Fruit fly (Drosophila melanogaster) whole organism, embryonic: ENCODE results near the gene pit.

Experiments
- Abd-B ChIP-seq: fragments of 200-800 bp; sonication (Bioruptor generic); optimal IDR thresholded peaks from 2 replicates; lab custom pipeline; 2018; ENCODE audit warnings: missing biosample characterization, mild to moderate bottlenecking, missing genetic modification characterization, moderate library complexity
- Aef1 ChIP-seq: fragments of 200-800 bp; sonication (Bioruptor generic); IDR thresholded peaks from 3 replicates; pipeline ENCODE4 v1.3.6; 2022; ENCODE audit warnings: missing biosample characterization, missing genetic modification characterization
- Asciz ChIP-seq: fragments of 200-800 bp; sonication (Bioruptor generic); optimal IDR thresholded peaks from 2 replicates; lab custom pipeline; 2017; ENCODE audit warnings: missing biosample characterization, mild to moderate bottlenecking, missing genetic modification characterization, missing genetic modification reagents
- Bdp1 ChIP-seq: fragments of 200-800 bp; sonication (Bioruptor generic); optimal IDR thresholded peaks from 3 replicates; lab custom pipeline; 2016; ENCODE audit warnings: missing biosample characterization, missing genetic modification characterization
- CG10267 ChIP-seq: fragments of 200-800 bp; sonication (Bioruptor generic); optimal IDR thresholded peaks from 2 replicates; lab custom pipeline; 2018; ENCODE audit warnings: missing biosample characterization, mild to moderate bottlenecking, missing genetic modification characterization, moderate library complexity
- CG10462 ChIP-seq: fragments of 200-800 bp; sonication (Bioruptor generic); optimal IDR thresholded peaks from 2 replicates; lab custom pipeline; 2016; ENCODE audit warnings: missing biosample characterization, missing genetic modification characterization
- CG11085 ChIP-seq: fragments of 200-800 bp; sonication (Bioruptor generic); IDR thresholded peaks from 2 replicates; pipeline ENCODE4 v1.3.6; 2022; ENCODE audit warnings: missing biosample characterization, missing genetic modification characterization
- CG11093 ChIP-seq: fragments of 200-800 bp; sonication (Bioruptor generic); IDR thresholded peaks from 3 replicates; pipeline ENCODE4 v1.3.6; 2022; ENCODE audit warnings: missing biosample characterization, missing genetic modification characterization
- CG11456 ChIP-seq: fragments of 200-800 bp; sonication (Bioruptor generic); IDR thresholded peaks from 3 replicates; pipeline ENCODE4 v1.3.6; 2022; ENCODE audit warnings: missing biosample characterization, missing genetic modification characterization
- CG12155 ChIP-seq: fragments of 200-800 bp; sonication (Bioruptor generic); optimal IDR thresholded peaks from 3 replicates; lab custom pipeline; 2016; ENCODE audit warnings: missing biosample characterization, missing genetic modification characterization
- CG13424 ChIP-seq: fragments of 200-800 bp; sonication (Bioruptor generic); optimal IDR thresholded peaks from 2 replicates; lab custom pipeline; 2019; ENCODE audit warnings: missing biosample characterization, mild to moderate bottlenecking, missing genetic modification characterization, moderate library complexity
- CG15479 ChIP-seq: fragments of 200-800 bp; sonication (Bioruptor generic); optimal IDR thresholded peaks from 3 replicates; lab custom pipeline; 2019; ENCODE audit warnings: missing biosample characterization, mild to moderate bottlenecking, missing genetic modification characterization, moderate library complexity
- CG16815 ChIP-seq: fragments of 200-800 bp; sonication (Bioruptor generic); optimal IDR thresholded peaks from 3 replicates; lab custom pipeline; 2017; ENCODE audit warnings: missing biosample characterization, mild to moderate bottlenecking, missing genetic modification characterization
- CG17829 ChIP-seq: fragments of 200-800 bp; optimal IDR thresholded peaks from 2 replicates; lab custom pipeline; 2019; ENCODE audit warnings: missing biosample characterization, mild to moderate bottlenecking, missing genetic modification characterization, moderate library complexity
- CG1792 ChIP-seq: fragments of 200-800 bp; sonication (Bioruptor generic); optimal IDR thresholded peaks from 2 replicates; lab custom pipeline; 2016; ENCODE audit warnings: missing biosample characterization, missing genetic modification characterization
- CG32772 ChIP-seq: fragments of 200-800 bp; sonication (Bioruptor generic); IDR thresholded peaks from 2 replicates; pipeline ENCODE4 v1.3.6; 2022; ENCODE audit warnings: missing biosample characterization, missing genetic modification characterization
- CG3726 ChIP-seq: fragments of 200-800 bp; sonication (Bioruptor generic); IDR thresholded peaks from 3 replicates; pipeline ENCODE4, ENCODE4 v1.3.6; 2022; ENCODE audit warnings: missing biosample characterization, missing genetic modification characterization
- CG7372 ChIP-seq: fragments of 200-800 bp; sonication (Bioruptor generic); IDR thresholded peaks from 2 replicates; pipeline ENCODE4 v1.3.6; 2022; ENCODE audit warnings: missing biosample characterization, missing genetic modification characterization
- CG7987 ChIP-seq: fragments of 200-800 bp; sonication (Bioruptor generic); optimal IDR thresholded peaks from 2 replicates; lab custom pipeline; 2018; ENCODE audit warnings: missing biosample characterization, mild to moderate bottlenecking, missing genetic modification characterization, moderate library complexity
- CG9727 ChIP-seq: fragments of 200-800 bp; sonication (Bioruptor generic); optimal IDR thresholded peaks from 3 replicates; lab custom pipeline; 2017; ENCODE audit warnings: missing biosample characterization, mild to moderate bottlenecking, missing genetic modification characterization
- Camta ChIP-seq: fragments of 200-800 bp; sonication (Bioruptor generic); optimal IDR thresholded peaks from 2 replicates; lab custom pipeline; 2016; ENCODE audit warnings: missing biosample characterization, missing genetic modification characterization
- Dbx ChIP-seq: fragments of 200-800 bp; sonication (Bioruptor generic); IDR thresholded peaks from 3 replicates; pipeline ENCODE4 v1.3.6; 2022; ENCODE audit warnings: missing biosample characterization, missing genetic modification characterization
- Deaf1 ChIP-seq: fragments of 200-800 bp; optimal IDR thresholded peaks from 3 replicates; lab custom pipeline; 2019; ENCODE audit warnings: missing biosample characterization, mild to moderate bottlenecking, missing genetic modification characterization, moderate library complexity
- Dek ChIP-seq: fragments of 200-800 bp; sonication (Bioruptor generic); optimal IDR thresholded peaks from 3 replicates; lab custom pipeline; 2019; ENCODE audit warnings: missing biosample characterization, mild to moderate bottlenecking, missing genetic modification characterization, moderate library complexity
- Dip3 ChIP-seq: fragments of 200-800 bp; sonication (Bioruptor generic); optimal IDR thresholded peaks from 3 replicates; lab custom pipeline; 2016; ENCODE audit warnings: missing biosample characterization, missing genetic modification characterization
- Dp ChIP-seq: fragments of 200-800 bp; sonication (Bioruptor generic); optimal IDR thresholded peaks from 2 replicates; lab custom pipeline; 2018; ENCODE audit warnings: missing biosample characterization, mild to moderate bottlenecking, missing genetic modification characterization, moderate library complexity
- Hmx ChIP-seq: fragments of 200-800 bp; sonication (Bioruptor generic); optimal IDR thresholded peaks from 2 replicates; lab custom pipeline; 2016; ENCODE audit warnings: missing biosample characterization, missing genetic modification characterization
- Hr51 ChIP-seq, 2 experiments: fragments of 200-800 bp; sonication (Bioruptor generic); optimal IDR thresholded peaks; 2 replicates in 1 of 2; 3 replicates in 1 of 2; lab custom pipeline; 2016 to 2018; ENCODE audit warnings: missing biosample characterization in 2 of 2, missing genetic modification characterization in 2 of 2, mild to moderate bottlenecking in 1 of 2, moderate library complexity in 1 of 2
- Kr ChIP-seq: fragments of 200-800 bp; sonication (Bioruptor generic); optimal IDR thresholded peaks from 2 replicates; lab custom pipeline; 2017; ENCODE audit warnings: missing biosample characterization, mild to moderate bottlenecking, missing genetic modification characterization
- Myb ChIP-seq: fragments of 200-800 bp; sonication (Bioruptor generic); optimal IDR thresholded peaks from 2 replicates; lab custom pipeline; 2016; ENCODE audit warnings: missing biosample characterization, missing genetic modification characterization
- PHDP ChIP-seq: fragments of 200-800 bp; sonication (Bioruptor generic); optimal IDR thresholded peaks from 3 replicates; lab custom pipeline; 2018; ENCODE audit warnings: missing biosample characterization, mild to moderate bottlenecking, missing genetic modification characterization, moderate library complexity
- Side ChIP-seq: fragments of 200-800 bp; sonication (Bioruptor generic); optimal IDR thresholded peaks from 2 replicates; lab custom pipeline; 2016; ENCODE audit warnings: missing biosample characterization, missing genetic modification characterization
- Six4 ChIP-seq: fragments of 200-800 bp; sonication (Bioruptor generic); optimal IDR thresholded peaks from 2 replicates; lab custom pipeline; 2016; ENCODE audit warnings: missing biosample characterization, missing genetic modification characterization
- Ssrp ChIP-seq: fragments of 200-800 bp; sonication (Bioruptor generic); optimal IDR thresholded peaks from 2 replicates; lab custom pipeline; 2018; ENCODE audit warnings: missing biosample characterization, mild to moderate bottlenecking, missing genetic modification characterization, moderate library complexity
- Taf1 ChIP-seq: fragments of 200-800 bp; sonication (Bioruptor generic); IDR thresholded peaks from 2 replicates; pipeline ENCODE4 v1.3.6; 2022; ENCODE audit warnings: missing biosample characterization, missing genetic modification characterization
- ac ChIP-seq: fragments of 200-800 bp; sonication (Bioruptor generic); optimal IDR thresholded peaks from 3 replicates; lab custom pipeline; 2017; ENCODE audit warnings: missing biosample characterization, mild to moderate bottlenecking, missing genetic modification characterization
- bigmax ChIP-seq: fragments of 200-800 bp; sonication (Bioruptor generic); optimal IDR thresholded peaks from 2 replicates; lab custom pipeline; 2018; ENCODE audit warnings: missing biosample characterization, mild to moderate bottlenecking, missing genetic modification characterization
- croc ChIP-seq: fragments of 200-800 bp; sonication (Bioruptor generic); conservative IDR thresholded peaks from 3 replicates; pipeline ENCODE4 v1.3.6; 2022; ENCODE audit warnings: missing biosample characterization, missing genetic modification characterization
- crol ChIP-seq: fragments of 200-800 bp; sonication (Bioruptor generic); IDR thresholded peaks from 2 replicates; pipeline ENCODE4 v1.3.6; 2022; ENCODE audit warnings: missing biosample characterization, missing genetic modification characterization
- dan ChIP-seq: fragments of 200-800 bp; sonication (Bioruptor generic); IDR thresholded peaks from 2 replicates; pipeline ENCODE4 v1.3.6; 2022; ENCODE audit warnings: missing biosample characterization, missing genetic modification characterization
- dysf ChIP-seq: fragments of 200-800 bp; sonication (Bioruptor generic); IDR thresholded peaks from 3 replicates; pipeline ENCODE4 v1.3.6; 2022; ENCODE audit warnings: missing biosample characterization, missing genetic modification characterization
- grau ChIP-seq: fragments of 200-800 bp; optimal IDR thresholded peaks from 3 replicates; lab custom pipeline; 2019; ENCODE audit warnings: missing biosample characterization, mild to moderate bottlenecking, missing genetic modification characterization, moderate library complexity
- hbn ChIP-seq: fragments of 200-800 bp; sonication (Bioruptor generic); IDR thresholded peaks from 2 replicates; pipeline ENCODE4 v1.3.6; 2022; ENCODE audit warnings: missing biosample characterization, missing genetic modification characterization; ENCODE audit not compliant: partially characterized antibody
- lab ChIP-seq: fragments of 200-800 bp; sonication (Bioruptor generic); optimal IDR thresholded peaks from 3 replicates; lab custom pipeline; 2017; ENCODE audit warnings: missing biosample characterization, missing genetic modification characterization, mild to moderate bottlenecking, moderate library complexity, missing genetic modification reagents
- lmd ChIP-seq: fragments of 200-800 bp; sonication (Bioruptor generic); IDR thresholded peaks from 2 replicates; pipeline ENCODE4 v1.3.6; 2022; ENCODE audit warnings: missing biosample characterization, missing genetic modification characterization
- nom ChIP-seq: fragments of 200-800 bp; sonication (Bioruptor generic); optimal IDR thresholded peaks from 2 replicates; lab custom pipeline; 2017; ENCODE audit warnings: missing biosample characterization, missing genetic modification characterization, mild to moderate bottlenecking, moderate library complexity, missing genetic modification reagents
- p53 ChIP-seq: fragments of 200-800 bp; sonication (Bioruptor generic); optimal IDR thresholded peaks from 2 replicates; lab custom pipeline; 2016; ENCODE audit warnings: missing biosample characterization, missing genetic modification characterization
- seq ChIP-seq: fragments of 200-800 bp; sonication (Bioruptor generic); IDR thresholded peaks from 2 replicates; pipeline ENCODE4 v1.3.6; 2022; ENCODE audit warnings: missing biosample characterization, missing genetic modification characterization
- trem ChIP-seq: fragments of 200-800 bp; optimal IDR thresholded peaks from 3 replicates; lab custom pipeline; 2019; ENCODE audit warnings: missing biosample characterization, mild to moderate bottlenecking, missing genetic modification characterization, moderate library complexity
- ttk ChIP-seq: fragments of 200-800 bp; sonication (Bioruptor generic); IDR thresholded peaks from 2 replicates; pipeline ENCODE4 v2.1.2; 2022; ENCODE audit warnings: missing biosample characterization, missing genetic modification characterization

pit gene

dm6 chr3R:22049134-22049796 lies 15.2 kb downstream of the pit start (continued):
- TF ChIP-seq croc (peak; percentile 68), Deaf1 (peak; percentile 55), Kr (GFP tag; lab: Kevin White, UChicago) (no peak), CG17829 (tag; lab: Kevin White, UChicago) (peak; percentile 84), Dp (GFP tag; lab: Kevin White, UChicago) (no peak), trem (peak; percentile 60), Myb (GFP tag; lab: Kevin White, UChicago) (peak; percentile 62), nom (GFP tag; lab: Kevin White, UChicago) (no peak), Taf1 (GFP tag; lab: Robert Waterston, UW) (peak; percentile 61), Dbx (peak; percentile 81), p53 (GFP tag; lab: Kevin White, UChicago) (no peak), CG11093 (GFP tag; lab: Robert Waterston, UW) (peak; percentile 82), PHDP (tag; lab: Kevin White, UChicago) (peak; percentile 81), seq (GFP tag; lab: Robert Waterston, UW) (peak; percentile 72), CG7372 (no peak), Aef1 (GFP tag; lab: Robert Waterston, UW) (peak; percentile 81), CG32772 (GFP tag; lab: Robert Waterston, UW) (peak; percentile 81), CG9727 (GFP tag; lab: Kevin White, UChicago) (peak; percentile 80), Ssrp (tag; lab: Kevin White, UChicago) (peak; percentile 71), CG11085 (GFP tag; lab: Robert Waterston, UW) (no peak), CG13424 (peak; percentile 83), ttk (GFP tag; lab: Robert Waterston, UW) (peak; percentile 85), Camta (peak; percentile 69), CG1792 (GFP tag; lab: Kevin White, UChicago) (peak; percentile 82), Abd-B (peak; percentile 69), ac (GFP tag; lab: Kevin White, UChicago) (peak; percentile 22), dysf (GFP tag; lab: Robert Waterston, UW) (peak; percentile 87), CG7987 (GFP tag; lab: Kevin White, UChicago) (peak; percentile 52), Bdp1 (peak; percentile 52), grau (tag; lab: Kevin White, UChicago) (peak; percentile 80), CG16815 (GFP tag; lab: Kevin White, UChicago) (peak; percentile 65), bigmax (GFP tag; lab: Kevin White, UChicago) (no peak), CG3726 (0 out of 3 replicates have a peak, but pooled peaks have one; percentile 65), Dek (tag; lab: Kevin White, UChicago) (peak; percentile 81), Hmx (GFP tag; lab: Kevin White, UChicago) (no peak), lab (GFP tag; lab: Kevin White, UChicago) (peak; percentile 92), Dip3 (GFP tag; lab: Kevin White, UChicago) (peak; percentile 42), Six4 (peak; percentile 73), dan (GFP tag; lab: Robert Waterston, UW) (no peak), CG12155 (GFP tag; lab: Kevin White, UChicago) (peak; percentile 66), crol (GFP tag; lab: Robert Waterston, UW) (peak; percentile 79), CG11456 (GFP tag; lab: Robert Waterston, UW) (peak; percentile 72), CG10462 (peak; percentile 56), CG15479 (GFP tag; lab: Kevin White, UChicago) (no peak), Asciz (GFP tag; lab: Kevin White, UChicago) (peak; percentile 78), lmd (GFP tag; lab: Robert Waterston, UW) (peak; percentile 79), hbn (GFP tag; lab: Robert Waterston, UW) (no peak), Side (peak; percentile 72), CG10267 (tag; lab: Kevin White, UChicago) (peak; percentile 70), Hr51 (GFP tag; optimal IDR thresholded peaks at IDR 0.05; lab: Kevin White, UChicago) (peak; percentile 35 to 83)
